Worm (Caenorhabditis elegans): ENCODE results near the gene nfyc-1.

DNA sequence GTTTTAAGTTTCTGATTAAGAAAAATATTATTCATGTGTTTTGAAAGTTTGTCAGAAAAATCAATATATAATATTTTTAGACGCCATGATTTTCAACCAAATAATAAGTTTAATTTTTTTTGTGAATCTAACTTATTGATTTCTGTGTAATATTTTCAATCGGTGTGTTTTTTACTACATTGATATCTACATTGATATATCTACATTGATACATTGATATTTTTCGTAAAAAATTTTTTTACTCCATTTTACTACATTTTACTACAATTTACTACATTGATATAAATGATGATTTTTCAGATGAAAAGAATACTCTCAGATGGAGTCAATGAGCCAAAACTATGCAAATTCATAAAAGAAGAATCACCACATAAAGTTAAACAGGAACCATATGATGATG lies 24.5 kb upstream of the nfyc-1 start, which contains the start of gene gmeb-1:
- TF ChIP-seq nhr-25 (tag; optimal IDR thresholded peaks at IDR 0.05): no peak
- TF ChIP-seq tbx-2 (tag; optimal IDR thresholded peaks at IDR 0.05): no peak
- TF ChIP-seq skn-1 (tag; optimal IDR thresholded peaks at IDR 0.05): no peak
- TF ChIP-seq nhr-28 (tag; optimal IDR thresholded peaks at IDR 0.05): no peak
- TF ChIP-seq ceh-16 (tag; optimal IDR thresholded peaks at IDR 0.05): no peak
- TF ChIP-seq fkh-10 (GFP tag; optimal IDR thresholded peaks at IDR 0.05): no peak
- no peak for TF ChIP-seq unc-62 (GFP tag; optimal IDR thresholded peaks at IDR 0.05)
- no peak for TF ChIP-seq lin-39 (tag; optimal IDR thresholded peaks at IDR 0.05)
- TF ChIP-seq mdl-1 (tag; optimal IDR thresholded peaks at IDR 0.05): no peak
- no peak for TF ChIP-seq ceh-82 (tag; optimal IDR thresholded peaks at IDR 0.05)
- no peak for TF ChIP-seq R02D3.7 (tag; optimal IDR thresholded peaks at IDR 0.05)
- no peak for TF ChIP-seq ceh-9 (tag; optimal IDR thresholded peaks at IDR 0.05)
- no peak for TF ChIP-seq nhr-23 (tag; optimal IDR thresholded peaks at IDR 0.05)

Data from whole organism, L3 larva.